Fruit fly (Drosophila melanogaster) whole organism, embryonic: ENCODE results near the gene Pfdn2.
A peak's percentile ranks its signal among the peaks of the same experiment; 100 is the strongest.

Source experiments
- Adf1 ChIP-seq: fragments of 200-800 bp; sonication (Bioruptor generic); IDR thresholded peaks from 2 replicates; pipeline ENCODE4 v1.3.6; 2022; ENCODE audit warnings: missing biosample characterization, missing genetic modification characterization
- Awh ChIP-seq: fragments of 200-800 bp; sonication (Bioruptor generic); IDR thresholded peaks from 2 replicates; pipeline ENCODE4, ENCODE4 v1.3.6; 2022; ENCODE audit warnings: missing biosample characterization, missing genetic modification characterization
- BEAF-32 ChIP-seq: fragments of 200-800 bp; sonication (Bioruptor generic); optimal IDR thresholded peaks from 3 replicates; lab custom pipeline; 2017; ENCODE audit warnings: missing biosample characterization, missing genetic modification characterization, mild to moderate bottlenecking, moderate library complexity, missing genetic modification reagents
- Bgb ChIP-seq: fragments of 200-800 bp; sonication (Bioruptor generic); IDR thresholded peaks from 2 replicates; pipeline ENCODE4 v1.3.6; 2022; ENCODE audit warnings: missing biosample characterization, missing genetic modification characterization; ENCODE audit not compliant: partially characterized antibody
- CG10431 ChIP-seq: fragments of 200-800 bp; sonication (Bioruptor generic); optimal IDR thresholded peaks from 3 replicates; lab custom pipeline; 2018; ENCODE audit warnings: missing biosample characterization, mild to moderate bottlenecking, missing genetic modification characterization
- CG14965 ChIP-seq: fragments of 200-800 bp; sonication (Bioruptor generic); optimal IDR thresholded peaks from 2 replicates; lab custom pipeline; 2016; ENCODE audit warnings: missing biosample characterization, missing genetic modification characterization, borderline replicate concordance
- CG15479 ChIP-seq: fragments of 200-800 bp; sonication (Bioruptor generic); optimal IDR thresholded peaks from 3 replicates; lab custom pipeline; 2019; ENCODE audit warnings: missing biosample characterization, mild to moderate bottlenecking, missing genetic modification characterization, moderate library complexity
- CG2199 ChIP-seq: fragments of 200-800 bp; sonication (Bioruptor generic); IDR thresholded peaks from 3 replicates; pipeline ENCODE4 v1.3.6; 2022; ENCODE audit warnings: missing biosample characterization, missing genetic modification characterization
- CG30020 ChIP-seq: fragments of 200-800 bp; optimal IDR thresholded peaks from 2 replicates; lab custom pipeline; 2019; ENCODE audit warnings: missing biosample characterization, mild to moderate bottlenecking, missing genetic modification characterization, moderate library complexity
- CG34224 ChIP-seq: fragments of 200-800 bp; sonication (Bioruptor generic); IDR thresholded peaks from 3 replicates; pipeline ENCODE4 v1.3.6; 2022; ENCODE audit warnings: missing biosample characterization, missing genetic modification characterization; ENCODE audit not compliant: partially characterized antibody
- CG3726 ChIP-seq: fragments of 200-800 bp; sonication (Bioruptor generic); IDR thresholded peaks from 3 replicates; pipeline ENCODE4, ENCODE4 v1.3.6; 2022; ENCODE audit warnings: missing biosample characterization, missing genetic modification characterization
- CG4360 ChIP-seq: fragments of 200-800 bp; sonication (Bioruptor generic); IDR thresholded peaks from 2 replicates; pipeline ENCODE4 v1.3.6; 2022; ENCODE audit warnings: missing biosample characterization, missing genetic modification characterization
- CG6654 ChIP-seq: fragments of 200-800 bp; sonication (Bioruptor generic); optimal IDR thresholded peaks from 2 replicates; lab custom pipeline; 2017; ENCODE audit warnings: missing biosample characterization, mild to moderate bottlenecking, missing genetic modification characterization
- CG8388 ChIP-seq: fragments of 200-800 bp; sonication (Bioruptor generic); optimal IDR thresholded peaks from 2 replicates; lab custom pipeline; 2019; ENCODE audit warnings: missing biosample characterization, mild to moderate bottlenecking, missing genetic modification characterization, moderate library complexity
- CG9609 ChIP-seq: fragments of 200-800 bp; sonication (Bioruptor generic); optimal IDR thresholded peaks from 3 replicates; lab custom pipeline; 2016; ENCODE audit warnings: missing biosample characterization, missing genetic modification characterization
- CG9797 ChIP-seq: fragments of 200-800 bp; sonication (Bioruptor generic); optimal IDR thresholded peaks from 3 replicates; lab custom pipeline; 2018; ENCODE audit warnings: missing biosample characterization, mild to moderate bottlenecking, missing genetic modification characterization
- CoRest ChIP-seq: fragments of 200-800 bp; sonication (Bioruptor generic); optimal IDR thresholded peaks from 3 replicates; lab custom pipeline; 2018; ENCODE audit warnings: missing biosample characterization, mild to moderate bottlenecking, missing genetic modification characterization, moderate library complexity
- Dek ChIP-seq: fragments of 200-800 bp; sonication (Bioruptor generic); optimal IDR thresholded peaks from 3 replicates; lab custom pipeline; 2019; ENCODE audit warnings: missing biosample characterization, mild to moderate bottlenecking, missing genetic modification characterization, moderate library complexity
- Dfd ChIP-seq, 2 experiments: fragments of >200 bp; optimal IDR thresholded peaks; 2 replicates each; lab custom pipeline; 2017; ENCODE audit warnings: missing biosample characterization in 2 of 2, missing genetic modification characterization in 2 of 2
- Doc3 ChIP-seq: fragments of 200-800 bp; sonication (Bioruptor generic); IDR thresholded peaks from 3 replicates; pipeline ENCODE4 v1.3.6; 2022; ENCODE audit warnings: missing biosample characterization, missing genetic modification characterization; ENCODE audit not compliant: partially characterized antibody
- Dp ChIP-seq: fragments of 200-800 bp; sonication (Bioruptor generic); optimal IDR thresholded peaks from 2 replicates; lab custom pipeline; 2018; ENCODE audit warnings: missing biosample characterization, mild to moderate bottlenecking, missing genetic modification characterization, moderate library complexity
- E2f2 ChIP-seq: fragments of 200-800 bp; sonication (Bioruptor generic); IDR thresholded peaks from 2 replicates; pipeline ENCODE4 v1.3.6; 2022; ENCODE audit warnings: missing biosample characterization, missing genetic modification characterization
- Ets65A ChIP-seq: fragments of 200-800 bp; sonication (Bioruptor generic); peaks from one replicate; lab custom pipeline; 2016; ENCODE audit warnings: missing biosample characterization, missing genetic modification characterization
- H2.0 ChIP-seq: fragments of 200-800 bp; sonication (Bioruptor generic); IDR thresholded peaks from 2 replicates; pipeline ENCODE4 v1.3.6; 2022; ENCODE audit warnings: missing biosample characterization, missing genetic modification characterization
- Hr51 ChIP-seq, 2 experiments: fragments of 200-800 bp; sonication (Bioruptor generic); optimal IDR thresholded peaks; 2 replicates in 1 of 2; 3 replicates in 1 of 2; lab custom pipeline; 2016 to 2018; ENCODE audit warnings: missing biosample characterization in 2 of 2, missing genetic modification characterization in 2 of 2, mild to moderate bottlenecking in 1 of 2, moderate library complexity in 1 of 2
- Hsf ChIP-seq: fragments of 200-800 bp; sonication (Bioruptor generic); optimal IDR thresholded peaks from 3 replicates; lab custom pipeline; 2016; ENCODE audit warnings: missing biosample characterization, missing genetic modification characterization
- Myb ChIP-seq: fragments of 200-800 bp; sonication (Bioruptor generic); optimal IDR thresholded peaks from 2 replicates; lab custom pipeline; 2016; ENCODE audit warnings: missing biosample characterization, missing genetic modification characterization
- Neu2 ChIP-seq: fragments of 200-800 bp; sonication (Bioruptor generic); optimal IDR thresholded peaks from 3 replicates; lab custom pipeline; 2016; ENCODE audit warnings: missing biosample characterization, missing genetic modification characterization, borderline replicate concordance
- Xbp1 ChIP-seq: fragments of 200-800 bp; sonication (Bioruptor generic); optimal IDR thresholded peaks from 3 replicates; lab custom pipeline; 2016; ENCODE audit warnings: missing biosample characterization, mild to moderate bottlenecking, missing genetic modification characterization
- cad ChIP-seq: fragments of >200 bp; optimal IDR thresholded peaks from 2 replicates; lab custom pipeline; 2017; ENCODE audit warnings: missing biosample characterization, missing genetic modification characterization
- chinmo ChIP-seq: fragments of 200-800 bp; sonication (Bioruptor generic); IDR thresholded peaks from 4 replicates; pipeline ENCODE4 v1.3.6; 2022; ENCODE audit warnings: missing biosample characterization, missing genetic modification characterization; ENCODE audit not compliant: partially characterized antibody
- ci ChIP-seq: fragments of 200-800 bp; sonication (Bioruptor generic); IDR thresholded peaks from 3 replicates; pipeline ENCODE4 v1.3.6; 2022; ENCODE audit warnings: missing biosample characterization, missing genetic modification characterization
- dm ChIP-seq: fragments of 200-800 bp; sonication (Bioruptor generic); optimal IDR thresholded peaks from 3 replicates; lab custom pipeline; 2016; ENCODE audit warnings: missing biosample characterization, missing genetic modification characterization
- esg ChIP-seq: fragments of 200-800 bp; sonication (Bioruptor generic); conservative IDR thresholded peaks from 2 replicates; pipeline ENCODE4 v1.3.6; 2022; ENCODE audit warnings: missing biosample characterization, missing genetic modification characterization
- fd102C ChIP-seq: fragments of 200-800 bp; sonication (Bioruptor generic); optimal IDR thresholded peaks from 2 replicates; lab custom pipeline; 2018; ENCODE audit warnings: missing biosample characterization, mild to moderate bottlenecking, missing genetic modification characterization, moderate library complexity
- gfzf ChIP-seq: fragments of 200-800 bp; sonication (Bioruptor generic); optimal IDR thresholded peaks from 2 replicates; lab custom pipeline; 2016; ENCODE audit warnings: missing biosample characterization, mild to moderate bottlenecking, missing genetic modification characterization, moderate library complexity
- jing ChIP-seq: fragments of 200-800 bp; sonication (Bioruptor generic); optimal IDR thresholded peaks from 2 replicates; lab custom pipeline; 2018; ENCODE audit warnings: missing biosample characterization, mild to moderate bottlenecking, missing genetic modification characterization
- pum ChIP-seq: fragments of 200-800 bp; sonication (Bioruptor generic); optimal IDR thresholded peaks from 2 replicates; lab custom pipeline; 2016; ENCODE audit warnings: missing biosample characterization, missing genetic modification characterization
- pzg ChIP-seq: fragments of 200-800 bp; sonication (Bioruptor generic); optimal IDR thresholded peaks from 3 replicates; lab custom pipeline; 2018; ENCODE audit warnings: missing biosample characterization, mild to moderate bottlenecking, missing genetic modification characterization, moderate library complexity
- slou ChIP-seq: fragments of 200-800 bp; sonication (Bioruptor generic); optimal IDR thresholded peaks from 3 replicates; lab custom pipeline; 2016; ENCODE audit warnings: missing biosample characterization, missing genetic modification characterization
- sna ChIP-seq: fragments of 200-800 bp; sonication (Bioruptor generic); IDR thresholded peaks from 2 replicates; pipeline ENCODE4 v1.3.6; 2022; ENCODE audit warnings: missing biosample characterization, missing genetic modification characterization; ENCODE audit not compliant: partially characterized antibody
- sqz ChIP-seq: fragments of 200-800 bp; sonication (Bioruptor generic); optimal IDR thresholded peaks from 3 replicates; lab custom pipeline; 2018; ENCODE audit warnings: missing biosample characterization, mild to moderate bottlenecking, missing genetic modification characterization
- vvl ChIP-seq: fragments of 200-800 bp; sonication (Bioruptor generic); IDR thresholded peaks from 2 replicates; pipeline ENCODE4 v1.3.6; 2022; ENCODE audit warnings: missing biosample characterization, missing genetic modification characterization
- zen2 ChIP-seq: fragments of 200-800 bp; sonication (Bioruptor generic); IDR thresholded peaks from 3 replicates; pipeline ENCODE4 v1.3.6; 2022; ENCODE audit warnings: missing biosample characterization, missing genetic modification characterization; ENCODE audit not compliant: partially characterized antibody
- zfh2 ChIP-seq: fragments of 200-800 bp; sonication (Bioruptor generic); optimal IDR thresholded peaks from 2 replicates; lab custom pipeline; 2016; ENCODE audit warnings: missing biosample characterization, missing genetic modification characterization

Gene Pfdn2

dm6 chr3L:11117733-11118132, 43.5 kb upstream of the Pfdn2 start:
- TF ChIP-seq Awh (GFP tag; lab: Robert Waterston, UW) (0 out of 2 replicates have a peak, but pooled peaks have one; percentile 21), fd102C (GFP tag; lab: Kevin White, UChicago) (no peak), sna (GFP tag; lab: Robert Waterston, UW) (0 out of 2 replicates have a peak, but pooled peaks have one; percentile 12), Ets65A (GFP tag; lab: Kevin White, UChicago) (peak; percentile 27), CG4360 (GFP tag; lab: Robert Waterston, UW) (peak; percentile 98), Dfd (GFP tag; optimal IDR thresholded peaks at IDR 0.05; lab: Kevin White, UChicago) (peak in 1 of 2 experiments; percentile 14), chinmo (GFP tag; lab: Robert Waterston, UW) (0 out of 4 replicates have a peak, but pooled peaks have one; percentile 14), ci (GFP tag; lab: Robert Waterston, UW) (peak; percentile 39; the same call in 1 of the 3 replicates), esg (GFP tag; lab: Robert Waterston, UW) (no peak)

- no peak for TF ChIP-seq Adf1 (GFP tag; lab: Robert Waterston, UW)
- TF ChIP-seq Dek (tag; lab: Kevin White, UChicago), result peak; percentile 9
- no peak for TF ChIP-seq CG9609 (GFP tag; lab: Kevin White, UChicago)
- no peak for TF ChIP-seq Xbp1 (GFP tag; lab: Kevin White, UChicago)
- TF ChIP-seq CG6654, result no peak
- peak; percentile 81 for TF ChIP-seq E2f2 (GFP tag; lab: Robert Waterston, UW)
- no peak for TF ChIP-seq jing
- TF ChIP-seq sqz (GFP tag; lab: Kevin White, UChicago), result peak; percentile 22
- TF ChIP-seq vvl, result 0 out of 2 replicates have a peak, but pooled peaks have one; percentile 41
- no peak for TF ChIP-seq Doc3 (GFP tag; lab: Robert Waterston, UW)
- TF ChIP-seq CG15479 (GFP tag; lab: Kevin White, UChicago), result no peak
- peak; percentile 73 for TF ChIP-seq Dp (GFP tag; lab: Kevin White, UChicago)
- no peak for TF ChIP-seq CG3726
- no peak for TF ChIP-seq zfh2 (GFP tag; lab: Kevin White, UChicago)
- no peak for TF ChIP-seq pum (GFP tag; lab: Kevin White, UChicago)
- TF ChIP-seq CG34224 (GFP tag; lab: Robert Waterston, UW), result peak; percentile 53; the same call in 1 of the 3 replicates
- TF ChIP-seq CoRest, result peak; percentile 26
- TF ChIP-seq Bgb (GFP tag; lab: Robert Waterston, UW), result peak; percentile 29; the same call in 1 of the 2 replicates
- no peak for TF ChIP-seq CG14965 (GFP tag; lab: Kevin White, UChicago)
- TF ChIP-seq CG9797 (GFP tag; lab: Kevin White, UChicago), result peak; percentile 61
- TF ChIP-seq pzg (GFP tag; lab: Kevin White, UChicago), result peak; percentile 76
- no peak for TF ChIP-seq slou (GFP tag; lab: Kevin White, UChicago)
- peak; percentile 92 for TF ChIP-seq gfzf (GFP tag; lab: Kevin White, UChicago)
- TF ChIP-seq Hsf (GFP tag; lab: Kevin White, UChicago), result no peak
- TF ChIP-seq Myb, result peak; percentile 56
- no peak for TF ChIP-seq CG10431 (GFP tag; lab: Kevin White, UChicago)
- TF ChIP-seq chinmo (GFP tag; lab: Robert Waterston, UW), result peak; percentile 71; the same call in 1 of the 4 replicates
- TF ChIP-seq zen2 (GFP tag; lab: Robert Waterston, UW), result no peak
- TF ChIP-seq CG2199 (GFP tag; lab: Robert Waterston, UW), result no peak
- no peak for TF ChIP-seq CG8388 (GFP tag; lab: Kevin White, UChicago)
- peak; percentile 10 for TF ChIP-seq CG30020 (tag; lab: Kevin White, UChicago)
- TF ChIP-seq Hr51 (GFP tag; optimal IDR thresholded peaks at IDR 0.05; lab: Kevin White, UChicago), result no peak
- TF ChIP-seq BEAF-32 (GFP tag; lab: Kevin White, UChicago), result peak; percentile 20
- no peak for TF ChIP-seq H2.0 (GFP tag; lab: Robert Waterston, UW)
- no peak for TF ChIP-seq cad (GFP tag; lab: Kevin White, UChicago)
- TF ChIP-seq Neu2 (GFP tag; lab: Kevin White, UChicago), result no peak
- peak; percentile 15 for TF ChIP-seq dm (GFP tag; lab: Kevin White, UChicago)
These were observed 39.3 kb upstream of the Pfdn2 start, which contains the start of gene Sod1 for dm6 chr3L:11113198-11114197. Sod1 (minus strand) TSS chr3L:11113740.
